Worm (Caenorhabditis elegans): ENCODE measurements around the gene Y54F10BM.9.

The Y54F10BM.9 gene

ce11 chrIII:2258863-2259262 is 45.9 kb downstream of the Y54F10BM.9 start, which contains the start of gene fbxa-43:
fbxa-43 (minus strand) TSS chrIII:2258963.
- no peak for TF ChIP-seq set-16 (GFP tag; IDR thresholded peaks at IDR 0.05)
- no peak for TF ChIP-seq zag-1 (tag; optimal IDR thresholded peaks at IDR 0.05)
- no peak for TF ChIP-seq zfp-2 (tag; optimal IDR thresholded peaks at IDR 0.05)
- no peak for TF ChIP-seq F26F4.8 (GFP tag; conservative IDR thresholded peaks at IDR 0.05)
- no peak for TF ChIP-seq Y48G9A.11 (GFP tag; IDR thresholded peaks at IDR 0.05)
- TF ChIP-seq dmd-6 (GFP tag; IDR thresholded peaks at IDR 0.05) = no peak

- TF ChIP-seq madf-5 (GFP tag; IDR thresholded peaks at IDR 0.05) (no peak), daf-16 (GFP tag; optimal IDR thresholded peaks at IDR 0.05) (no peak), daf-16 (tag; optimal IDR thresholded peaks at IDR 0.05) (no peak), lsy-2 (tag; optimal IDR thresholded peaks at IDR 0.05) (no peak), mdl-1 (tag; optimal IDR thresholded peaks at IDR 0.05) (no peak), dve-1 (tag; optimal IDR thresholded peaks at IDR 0.05; ENCODE audit: insufficient read depth) (no peak), F26F4.8 (GFP tag; conservative IDR thresholded peaks at IDR 0.05) (no peak), nhr-48 (tag; optimal IDR thresholded peaks at IDR 0.05) (no peak), arid-1 (GFP tag; conservative IDR thresholded peaks at IDR 0.05) (no peak), rbr-2 (tag; optimal IDR thresholded peaks at IDR 0.05) (no peak)
Observed at ce11 chrIII:2255522-2255921, 49.2 kb downstream of the Y54F10BM.9 start, which contains the start of gene fbxa-71. fbxa-71 (plus strand) TSS chrIII:2255822.

- TF ChIP-seq nhr-28 (tag; optimal IDR thresholded peaks at IDR 0.05) (peak; percentile 64), egl-27 (tag; optimal IDR thresholded peaks at IDR 0.05) (no peak), pqm-1 (tag; optimal IDR thresholded peaks at IDR 0.05) (peak; percentile 83), daf-16 (GFP tag; optimal IDR thresholded peaks at IDR 0.05) (no peak), daf-16 (tag; optimal IDR thresholded peaks at IDR 0.05) (peak; percentile 84)
Observed at ce11 chrIII:2253027-2253499, 51.7 kb downstream of the Y54F10BM.9 start, which contains the start of gene fbxa-73. fbxa-73 (plus strand) TSS chrIII:2253449.

- TF ChIP-seq ceh-44 (GFP tag; IDR thresholded peaks at IDR 0.05) (no peak), dve-1 (tag; optimal IDR thresholded peaks at IDR 0.05; ENCODE audit: insufficient read depth) (no peak), ama-1 (optimal IDR thresholded peaks at IDR 0.05) (no peak), zip-11 (GFP tag; IDR thresholded peaks at IDR 0.05) (no peak), ztf-11 (tag; optimal IDR thresholded peaks at IDR 0.05) (no peak), zip-2 (tag; optimal IDR thresholded peaks at IDR 0.05) (no peak), unc-130 (GFP tag; optimal IDR thresholded peaks at IDR 0.05) (no peak)
Observed at ce11 chrIII:2251348-2251747, 53.4 kb downstream of the Y54F10BM.9 start, which contains the start of gene fbxa-7. fbxa-7 (minus strand) TSS chrIII:2251448.

- TF ChIP-seq nhr-102 (tag; optimal IDR thresholded peaks at IDR 0.05) = no peak
- peak; percentile 14 for TF ChIP-seq aha-1 (tag)
Observed at ce11 chrIII:2245727-2246126, 59.0 kb downstream of the Y54F10BM.9 start, which contains the start of gene srd-67. srd-67 (minus strand) TSS chrIII:2245827.

Data from whole organism, L4 larva.